Worm (Caenorhabditis elegans) whole organism, L4 larva: ENCODE measurements around the gene F36A4.4.
A peak's percentile ranks its signal among the peaks of the same experiment; 100 is the strongest.

Experiments
- ama-1 ChIP-seq: fragments of 150-350 bp; optimal IDR thresholded peaks from 2 replicates; lab custom pipeline; 2014; ENCODE audit warnings: inconsistent platforms, mixed read lengths
- ceh-32 ChIP-seq: sonication (generic microtip); optimal IDR thresholded peaks from 2 replicates; lab custom pipeline; 2016; ENCODE audit warnings: mild to moderate bottlenecking, missing genetic modification characterization, missing compliant biosample characterization; ENCODE audit not compliant: poor library complexity
- ceh-82 ChIP-seq: sonication (generic microtip); optimal IDR thresholded peaks from 2 replicates; lab custom pipeline; 2017; ENCODE audit warnings: missing biosample characterization, missing genetic modification characterization
- dmd-6 ChIP-seq: fragments of 200-800 bp; sonication (Bioruptor generic); IDR thresholded peaks from 2 replicates; pipeline ENCODE4 v1.3.6; 2022; ENCODE audit warnings: missing genetic modification reagents, missing genetic modification characterization, missing compliant biosample characterization
- egl-27 ChIP-seq: sonication (generic microtip); optimal IDR thresholded peaks from 3 replicates; lab custom pipeline; 2017; ENCODE audit warnings: missing biosample characterization, missing genetic modification reagents, missing genetic modification characterization
- lin-39 ChIP-seq: fragments of 150-350 bp; optimal IDR thresholded peaks from 2 replicates; lab custom pipeline; 2014; ENCODE audit warnings: missing biosample characterization, missing genetic modification reagents, missing genetic modification characterization
- lsy-2 ChIP-seq, 2 experiments: fragments of 150-350 bp in 1 of 2; sonication (generic microtip) in 1 of 2; optimal IDR thresholded peaks; 2 replicates each; lab custom pipeline; 2014 to 2017; ENCODE audit warnings: missing biosample characterization in 2 of 2, missing genetic modification characterization in 2 of 2
- nhr-11 ChIP-seq: fragments of 150-350 bp; optimal IDR thresholded peaks from 2 replicates; lab custom pipeline; 2014; ENCODE audit warnings: missing biosample characterization, missing genetic modification characterization
- nhr-237 ChIP-seq: sonication (generic microtip); optimal IDR thresholded peaks from 2 replicates; lab custom pipeline; 2017; ENCODE audit warnings: missing biosample characterization, missing genetic modification characterization
- nhr-25 ChIP-seq: sonication (generic microtip); optimal IDR thresholded peaks from 2 replicates; lab custom pipeline; 2017; ENCODE audit warnings: missing genetic modification characterization, mild to moderate bottlenecking, missing compliant biosample characterization, antibody characterized with exemption, moderate library complexity, borderline replicate concordance; ENCODE audit not compliant: insufficient read depth
- pha-4 ChIP-seq, 2 experiments: fragments of 150-350 bp in 1 of 2; fragments of 200-800 bp in 1 of 2; sonication (Bioruptor generic) in 1 of 2; IDR thresholded peaks in 1 of 2; optimal IDR thresholded peaks in 1 of 2; 2 replicates each; pipeline versions ENCODE4 v1.3.6 to Lab custom; 2014 to 2022; ENCODE audit warnings: missing genetic modification characterization in 2 of 2, missing genetic modification reagents in 2 of 2, missing biosample characterization in 1 of 2, missing compliant biosample characterization in 1 of 2
- unc-39 ChIP-seq: sonication (generic microtip); optimal IDR thresholded peaks from 2 replicates; lab custom pipeline; 2017; ENCODE audit warnings: missing biosample characterization, missing genetic modification characterization
- unc-62 ChIP-seq, 3 experiments: fragments of 150-350 bp in 1 of 3; sonication (generic microtip); optimal IDR thresholded peaks in 2 of 3; peaks in 1 of 3; 1 replicate in 1 of 3; 2 replicates in 2 of 3; lab custom pipeline; 2014 to 2017; ENCODE audit warnings: missing biosample characterization in 3 of 3, missing genetic modification characterization in 3 of 3, missing genetic modification reagents in 3 of 3, missing genotype in 1 of 3

DNA sequence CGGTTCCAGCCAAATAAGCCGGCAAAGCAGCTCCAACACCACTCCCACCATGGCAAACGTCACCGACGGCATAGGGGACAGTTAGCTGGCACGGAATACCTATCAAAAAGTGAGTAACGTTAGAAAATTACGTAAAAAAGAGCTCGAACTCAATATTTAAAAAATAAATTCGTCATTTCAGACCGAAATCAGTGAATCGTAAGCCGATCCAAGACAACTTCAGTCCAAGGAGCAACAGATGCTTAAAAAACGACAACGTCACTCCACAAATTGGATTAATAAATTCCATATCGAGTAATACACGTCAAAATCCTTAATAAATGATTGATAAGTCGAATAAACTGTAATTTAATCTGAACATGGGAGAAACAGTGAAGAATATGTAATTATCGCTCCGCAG lies 38.9 kb downstream of the F36A4.4 start:
- TF ChIP-seq ceh-82 (tag; lab: Kevin White, UChicago): no peak
- no peak for TF ChIP-seq unc-39 (tag; lab: Kevin White, UChicago)
- TF ChIP-seq nhr-11: no peak
- no peak for TF ChIP-seq dmd-6 (GFP tag; lab: Robert Waterston, UW)
- no peak for TF ChIP-seq ama-1 (lab: Kevin White, UChicago)
- no peak for TF ChIP-seq lsy-2 (tag; optimal IDR thresholded peaks at IDR 0.05; lab: Kevin White, UChicago)
- no peak for TF ChIP-seq lin-39 (tag; lab: Kevin White, UChicago)
- no peak for TF ChIP-seq egl-27 (tag; lab: Kevin White, UChicago)
- no peak for TF ChIP-seq ceh-32 (tag; lab: Kevin White, UChicago)
- no peak for TF ChIP-seq nhr-237 (tag; lab: Kevin White, UChicago)
- TF ChIP-seq pha-4 (GFP tag; IDR thresholded peaks at IDR 0.05; lab: Robert Waterston, UW): no peak
- no peak for TF ChIP-seq pha-4 (tag; optimal IDR thresholded peaks at IDR 0.05; lab: Kevin White, UChicago)
- TF ChIP-seq nhr-25 (tag; lab: Kevin White, UChicago): no peak
- TF ChIP-seq unc-62 (GFP tag; optimal IDR thresholded peaks at IDR 0.05 in 1 of 2; lab: Kevin White, UChicago): peak in 1 of 2 experiments; percentile 94
- TF ChIP-seq unc-62 (tag; optimal IDR thresholded peaks at IDR 0.05; lab: Kevin White, UChicago): no peak
